Worm (Caenorhabditis elegans) whole organism, L4 larva: ENCODE results near the gene tag-52.

Experiments
- F44E2.7 ChIP-seq: fragments of 200-800 bp; sonication (Bioruptor generic); IDR thresholded peaks from 2 replicates; pipeline ENCODE4 v2.1.2; 2022; ENCODE audit warnings: missing genetic modification characterization, missing compliant biosample characterization
- R02D3.7 ChIP-seq: fragments of 150-350 bp; sonication (generic microtip); optimal IDR thresholded peaks from 3 replicates; lab custom pipeline; 2014; ENCODE audit warnings: missing biosample characterization, missing genetic modification characterization
- Y105C5A.15 ChIP-seq: fragments of 200-800 bp; sonication (Bioruptor generic); IDR thresholded peaks from 2 replicates; pipeline ENCODE4 v1.3.6; 2022; ENCODE audit warnings: missing genetic modification characterization, missing compliant biosample characterization
- aha-1 ChIP-seq: fragments of 150-350 bp; peaks from one replicate; lab custom pipeline; 2014; ENCODE audit warnings: missing biosample characterization, missing genetic modification characterization
- ama-1 ChIP-seq: fragments of 150-350 bp; optimal IDR thresholded peaks from 2 replicates; lab custom pipeline; 2014; ENCODE audit warnings: inconsistent platforms, mixed read lengths
- arid-1 ChIP-seq: fragments of 200-800 bp; sonication (Bioruptor generic); conservative IDR thresholded peaks from 2 replicates; pipeline ENCODE4 v1.3.6; 2022; ENCODE audit warnings: missing genetic modification reagents, missing genetic modification characterization, missing compliant biosample characterization
- ceh-20 ChIP-seq: fragments of 200-800 bp; sonication (Bioruptor generic); IDR thresholded peaks from 2 replicates; pipeline ENCODE4 v1.3.6; 2022; ENCODE audit warnings: missing genetic modification reagents, missing genetic modification characterization, missing compliant biosample characterization
- cey-2 ChIP-seq: sonication (generic microtip); optimal IDR thresholded peaks from 3 replicates; lab custom pipeline; 2017; ENCODE audit warnings: missing genetic modification characterization, mild to moderate bottlenecking, missing compliant biosample characterization, antibody characterized with exemption, borderline replicate concordance; ENCODE audit not compliant: insufficient read depth
- daf-12 ChIP-seq: fragments of 150-350 bp; optimal IDR thresholded peaks from 2 replicates; lab custom pipeline; 2014; ENCODE audit warnings: missing biosample characterization, missing genetic modification reagents, missing genetic modification characterization
- daf-19 ChIP-seq: fragments of 200-800 bp; sonication (Bioruptor generic); conservative IDR thresholded peaks from 2 replicates; pipeline ENCODE4 v1.3.6; 2022; ENCODE audit warnings: missing genetic modification characterization, missing compliant biosample characterization
- duxl-1 ChIP-seq: sonication (generic microtip); optimal IDR thresholded peaks from 2 replicates; lab custom pipeline; 2016; ENCODE audit warnings: mild to moderate bottlenecking, missing genetic modification characterization, moderate library complexity, missing compliant biosample characterization; ENCODE audit not compliant: poor library complexity
- fos-1 ChIP-seq: fragments of 150-350 bp; optimal IDR thresholded peaks from 2 replicates; lab custom pipeline; 2014; ENCODE audit warnings: missing biosample characterization, missing genetic modification characterization
- hif-1 ChIP-seq, 2 experiments: sonication (generic microtip); optimal IDR thresholded peaks; 2 replicates each; lab custom pipeline; 2016 to 2017; ENCODE audit warnings: missing compliant biosample characterization in 2 of 2, missing genetic modification characterization in 2 of 2, missing genetic modification reagents in 2 of 2, missing genotype in 2 of 2, mild to moderate bottlenecking in 1 of 2
- lim-7 ChIP-seq: fragments of 200-800 bp; sonication (Bioruptor generic); IDR thresholded peaks from 2 replicates; pipeline ENCODE4 v1.3.6; 2022; ENCODE audit warnings: missing genetic modification characterization, missing compliant biosample characterization
- lin-38 ChIP-seq: fragments of 200-800 bp; sonication (Bioruptor generic); IDR thresholded peaks from 2 replicates; pipeline ENCODE4 v1.3.6; 2022; ENCODE audit warnings: missing genetic modification reagents, missing genetic modification characterization, missing compliant biosample characterization
- mdl-1 ChIP-seq, 2 experiments: fragments of 150-350 bp in 1 of 2; sonication (generic microtip) in 1 of 2; optimal IDR thresholded peaks; 2 replicates each; lab custom pipeline; 2014 to 2017; ENCODE audit warnings: missing biosample characterization in 2 of 2, missing genetic modification characterization in 2 of 2
- mdt-29 ChIP-seq: fragments of 200-800 bp; sonication (Bioruptor generic); IDR thresholded peaks from 2 replicates; pipeline ENCODE4 v1.3.6; 2022; ENCODE audit warnings: missing genetic modification reagents, missing genetic modification characterization, missing compliant biosample characterization
- mep-1 ChIP-seq: fragments of 150-350 bp; sonication (generic microtip); optimal IDR thresholded peaks from 3 replicates; lab custom pipeline; 2014; ENCODE audit warnings: missing biosample characterization, missing genetic modification characterization
- mes-2 ChIP-seq: sonication (generic microtip); optimal IDR thresholded peaks from 2 replicates; lab custom pipeline; 2016; ENCODE audit warnings: missing genotype, mild to moderate bottlenecking, missing genetic modification characterization, missing compliant biosample characterization; ENCODE audit not compliant: poor library complexity, severe bottlenecking
- mxl-2 ChIP-seq: fragments of 200-800 bp; sonication (Bioruptor generic); conservative IDR thresholded peaks from 2 replicates; pipeline ENCODE4 v1.3.6; 2022; ENCODE audit warnings: missing genetic modification reagents, missing genetic modification characterization, missing compliant biosample characterization
- nhr-102 ChIP-seq: sonication (generic microtip); optimal IDR thresholded peaks from 2 replicates; lab custom pipeline; 2016; ENCODE audit warnings: mild to moderate bottlenecking, missing genetic modification characterization, moderate library complexity, missing compliant biosample characterization
- nhr-11 ChIP-seq: fragments of 150-350 bp; optimal IDR thresholded peaks from 2 replicates; lab custom pipeline; 2014; ENCODE audit warnings: missing biosample characterization, missing genetic modification characterization
- nhr-42 ChIP-seq: fragments of 200-800 bp; sonication (Bioruptor generic); IDR thresholded peaks from 2 replicates; pipeline ENCODE4 v1.3.6; 2022; ENCODE audit warnings: missing genetic modification characterization, missing compliant biosample characterization
- nhr-6 ChIP-seq: fragments of 150-350 bp; optimal IDR thresholded peaks from 2 replicates; lab custom pipeline; 2014; ENCODE audit warnings: missing biosample characterization, missing genetic modification characterization
- nhr-76 ChIP-seq: fragments of 150-350 bp; optimal IDR thresholded peaks from 2 replicates; lab custom pipeline; 2014; ENCODE audit warnings: missing biosample characterization, missing genetic modification characterization
- skn-1 ChIP-seq: fragments of 150-350 bp; optimal IDR thresholded peaks from 2 replicates; lab custom pipeline; 2014; ENCODE audit warnings: missing biosample characterization, missing genetic modification characterization
- spr-3 ChIP-seq: fragments of 200-800 bp; sonication (Bioruptor generic); optimal IDR thresholded peaks from 2 replicates; lab custom pipeline; 2018; ENCODE audit warnings: mild to moderate bottlenecking, missing genetic modification characterization, missing compliant biosample characterization
- tra-1 ChIP-seq: fragments of 200-800 bp; sonication (Bioruptor generic); IDR thresholded peaks from 2 replicates; pipeline ENCODE4 v1.3.6; 2022; ENCODE audit warnings: missing genetic modification reagents, missing genetic modification characterization, missing compliant biosample characterization
- unc-39 ChIP-seq: sonication (generic microtip); optimal IDR thresholded peaks from 2 replicates; lab custom pipeline; 2017; ENCODE audit warnings: missing biosample characterization, missing genetic modification characterization
- unc-62 ChIP-seq, 3 experiments: fragments of 150-350 bp in 1 of 3; sonication (generic microtip); optimal IDR thresholded peaks in 2 of 3; peaks in 1 of 3; 1 replicate in 1 of 3; 2 replicates in 2 of 3; lab custom pipeline; 2014 to 2017; ENCODE audit warnings: missing biosample characterization in 3 of 3, missing genetic modification characterization in 3 of 3, missing genetic modification reagents in 3 of 3, missing genotype in 1 of 3
- vab-7 ChIP-seq: fragments of 200-800 bp; sonication (Bioruptor generic); IDR thresholded peaks from 2 replicates; pipeline ENCODE4 v1.3.6; 2022; ENCODE audit warnings: missing genetic modification reagents, missing genetic modification characterization, missing compliant biosample characterization
- zag-1 ChIP-seq: fragments of 150-350 bp; optimal IDR thresholded peaks from 2 replicates; lab custom pipeline; 2014; ENCODE audit warnings: missing biosample characterization, missing genetic modification characterization
- ztf-11 ChIP-seq: fragments of 150-350 bp; optimal IDR thresholded peaks from 2 replicates; lab custom pipeline; 2014; ENCODE audit warnings: missing biosample characterization, missing genetic modification characterization

tag-52 gene

DNA sequence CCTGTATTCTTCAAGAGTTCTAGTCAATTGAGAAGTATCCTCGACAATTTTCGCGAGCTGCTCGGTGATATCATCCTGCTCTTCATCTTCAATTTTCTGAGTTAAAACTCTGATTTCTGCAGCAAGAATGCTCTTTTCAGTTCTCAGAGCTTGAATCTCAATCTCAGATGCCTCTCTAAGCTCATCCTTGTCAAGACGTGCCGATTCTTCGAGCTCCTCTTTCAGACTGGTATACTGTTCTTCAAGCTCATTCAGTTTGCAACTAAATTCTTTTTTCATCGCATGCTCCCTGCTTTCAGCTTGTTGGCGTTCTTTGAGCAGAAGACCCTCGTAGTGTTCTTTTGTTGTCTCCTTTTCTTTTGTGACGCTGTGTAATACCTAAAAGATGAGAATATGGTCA lies 8.1 kb upstream of the tag-52 start:
- TF ChIP-seq mxl-2 (no peak), mdt-29 (GFP tag; lab: Robert Waterston, UW) (no peak), lin-38 (no peak), Y105C5A.15 (no peak), spr-3 (no peak), unc-62 (GFP tag; optimal IDR thresholded peaks at IDR 0.05 in 1 of 2; lab: Kevin White, UChicago) (peak in 1 of 2 experiments; percentile 56), unc-62 (tag; optimal IDR thresholded peaks at IDR 0.05; lab: Kevin White, UChicago) (no peak)

DNA sequence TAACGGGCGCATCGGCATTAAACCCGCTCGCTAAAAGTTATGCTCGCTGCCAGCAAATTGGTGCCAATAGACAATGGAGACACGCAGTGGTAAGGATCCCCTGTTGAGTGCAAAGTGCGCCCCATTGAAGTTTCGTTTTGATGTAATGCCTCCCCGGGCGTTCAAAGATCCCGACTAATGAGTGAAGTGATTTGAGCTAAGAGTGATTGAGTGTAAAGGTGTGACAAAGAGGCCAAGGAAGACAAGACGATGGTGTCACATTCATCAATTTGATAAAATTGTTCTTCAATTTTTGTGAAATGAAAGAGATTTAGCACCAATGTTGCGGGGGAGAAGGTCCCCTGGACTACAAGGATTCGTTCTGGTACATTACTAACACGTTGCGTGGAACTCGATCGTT lies 4.7 kb upstream of the tag-52 start:
- TF ChIP-seq nhr-76 (tag; lab: Kevin White, UChicago) (no peak), ama-1 (lab: Kevin White, UChicago) (no peak), unc-39 (no peak), mep-1 (no peak), lim-7 (no peak), ceh-20 (GFP tag; lab: Robert Waterston, UW) (no peak), R02D3.7 (tag; lab: Kevin White, UChicago) (no peak)

DNA sequence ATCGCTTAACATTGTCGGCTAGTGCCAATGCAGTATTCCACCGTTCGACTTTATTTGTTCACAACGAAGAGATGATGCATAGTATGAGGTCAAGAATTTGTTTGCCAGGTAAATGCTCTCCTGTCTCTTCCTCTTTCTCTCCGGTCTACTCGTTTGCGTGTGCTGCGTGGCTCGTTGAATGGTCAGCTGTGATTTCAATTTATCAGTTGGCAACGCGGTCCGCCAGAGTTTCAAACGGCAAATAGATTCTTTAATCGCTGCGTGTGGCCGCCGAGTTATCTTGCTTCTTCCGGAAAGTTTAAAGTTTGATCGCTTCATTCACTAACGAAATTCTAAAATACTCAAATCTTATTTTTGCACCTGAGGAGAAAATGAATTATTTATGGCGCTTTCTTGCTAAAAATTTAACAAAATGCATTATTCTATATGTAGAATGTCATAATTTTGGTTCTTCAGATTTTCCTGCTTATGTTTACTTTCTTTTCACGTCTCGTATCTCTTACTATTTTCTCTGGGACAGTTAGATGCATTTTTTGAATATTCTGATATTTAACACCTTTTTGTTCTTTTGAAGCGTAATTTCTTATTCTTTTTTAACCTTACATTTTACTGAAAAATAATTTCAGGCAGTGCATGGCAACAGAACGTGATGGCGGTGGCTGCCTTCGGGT lies 2.3 kb upstream of the tag-52 start, which contains the start of gene tsp-17:
TSS of gene tsp-17 (plus strand) at position 621 of the 671 bp plus-strand sequence.
- TF ChIP-seq lim-7 (no peak), nhr-6 (tag; lab: Kevin White, UChicago) (no peak), aha-1 (peak; percentile 91), nhr-42 (GFP tag; lab: Robert Waterston, UW) (no peak), mes-2 (tag; lab: Kevin White, UChicago) (peak; percentile 15)

DNA sequence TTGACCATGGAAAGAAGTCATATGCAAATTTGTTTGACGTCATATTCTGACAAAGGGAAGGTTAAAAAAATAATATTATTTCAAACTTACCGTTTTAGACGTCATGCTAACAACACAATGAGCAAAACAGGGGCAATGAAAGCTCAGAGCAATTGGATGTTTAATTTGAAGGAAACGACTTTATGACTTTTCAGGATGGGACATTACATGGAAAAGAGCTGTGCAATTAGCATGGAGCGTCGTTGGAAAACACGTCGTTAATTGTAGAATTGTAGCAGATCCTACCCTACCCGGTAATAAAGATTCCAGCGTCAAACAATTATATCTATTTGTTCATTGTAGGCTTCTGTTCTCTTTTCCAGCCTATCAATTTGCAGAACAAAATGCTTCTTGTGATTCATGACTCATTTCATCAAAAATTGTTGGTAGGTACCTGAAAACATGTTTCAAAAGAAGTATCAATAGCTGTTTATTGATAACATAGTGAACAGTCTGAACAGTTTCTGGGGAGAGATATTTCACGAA lies 4.7 kb downstream of the tag-52 start, which contains the start of gene ceh-63:
TSS of gene ceh-63 (minus strand) at position 475 of the 525 bp plus-strand sequence.
- TF ChIP-seq nhr-76 (tag; lab: Kevin White, UChicago) (no peak), aha-1 (peak; percentile 65), daf-19 (no peak), mdt-29 (GFP tag; lab: Robert Waterston, UW) (no peak)

DNA sequence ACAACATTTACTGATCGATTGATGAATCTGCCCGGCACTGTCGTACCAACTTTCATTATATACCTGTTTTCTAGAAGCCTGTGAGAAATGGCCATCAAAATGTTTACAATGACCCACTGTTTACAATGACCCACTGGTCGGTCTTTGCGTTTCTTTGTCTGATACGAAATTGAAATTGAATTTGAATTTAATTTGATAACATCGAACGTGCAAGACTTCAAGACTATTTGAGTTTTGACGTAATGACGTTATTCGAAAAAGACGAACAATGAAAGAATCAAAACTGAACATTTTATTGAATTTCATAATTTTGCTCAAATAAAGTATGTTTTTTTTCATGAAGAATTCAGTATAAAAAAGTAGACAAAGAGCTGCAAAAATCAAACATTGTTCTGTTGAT lies 6.4 kb downstream of the tag-52 start, which contains the start of gene C02F12.5:
TSS of gene C02F12.5 (minus strand) at position 101 of the 400 bp plus-strand sequence.
- TF ChIP-seq mdl-1 (tag; optimal IDR thresholded peaks at IDR 0.05; lab: Kevin White, UChicago) (no peak), hif-1 (tag; optimal IDR thresholded peaks at IDR 0.05; lab: Kevin White, UChicago) (peak in 1 of 2 experiments; percentile 30)

DNA sequence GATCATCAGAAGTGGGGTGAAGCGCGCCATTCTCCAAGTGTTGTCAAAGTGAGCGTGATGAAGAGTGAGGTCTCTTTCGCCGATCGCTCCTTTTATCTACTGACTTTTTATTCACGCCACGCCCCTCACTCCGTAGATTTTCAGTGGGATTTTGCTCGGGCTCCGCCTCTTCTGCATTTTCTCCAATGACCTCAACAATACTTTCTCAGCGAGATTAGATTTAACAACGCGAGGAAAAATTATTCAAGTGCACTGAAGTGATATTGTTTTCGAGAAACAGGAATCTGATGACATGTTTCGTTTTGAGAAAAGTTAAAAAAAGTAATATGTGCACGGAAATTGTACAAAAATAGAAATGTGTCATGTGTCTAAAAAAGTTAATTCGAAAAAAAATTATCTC lies 9.5 kb downstream of the tag-52 start, which contains the start of gene snet-1:
TSS of gene snet-1 (minus strand) at position 101 of the 400 bp plus-strand sequence.
- TF ChIP-seq arid-1 (GFP tag; lab: Robert Waterston, UW) (no peak), cey-2 (tag; lab: Kevin White, UChicago) (no peak), fos-1 (no peak), skn-1 (tag; lab: Kevin White, UChicago) (no peak), nhr-102 (tag; lab: Kevin White, UChicago) (no peak), nhr-11 (tag; lab: Kevin White, UChicago) (no peak), duxl-1 (tag; lab: Kevin White, UChicago) (no peak), vab-7 (GFP tag; lab: Robert Waterston, UW) (no peak), F44E2.7 (GFP tag; lab: Robert Waterston, UW) (no peak), ztf-11 (tag; lab: Kevin White, UChicago) (no peak), zag-1 (no peak), mxl-2 (no peak), daf-12 (tag; lab: Kevin White, UChicago) (no peak), tra-1 (no peak)
